In the genomic region with DNA sequence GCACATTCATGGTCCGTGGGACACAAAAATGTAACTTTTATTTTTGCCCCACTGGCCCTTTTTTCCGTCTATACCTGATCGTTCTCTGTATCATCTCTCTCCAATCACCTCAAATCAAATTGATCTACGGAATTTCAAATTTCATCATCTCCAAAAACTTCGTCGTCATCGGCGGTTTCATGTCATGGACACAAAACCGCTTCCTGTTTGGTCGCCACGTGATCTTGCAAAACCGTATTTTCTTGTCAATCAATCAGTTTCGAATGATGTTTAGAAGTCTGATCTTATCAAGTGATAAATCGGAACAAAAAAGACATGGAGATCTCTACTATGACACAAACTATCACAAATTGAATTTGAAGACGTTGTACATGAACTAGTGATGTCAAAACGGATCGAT, we compare ENCODE assay signal across 3 worm cellular contexts.
A peak's percentile ranks its signal among the peaks of the same experiment; 100 is the strongest.
TF ChIP-seq lines count a peak whose summit lies in the region.

No protein-coding gene starts in this region.

TF ChIP-seq in whole organism, L1 larva, 84 proteins besides CTCF, POLR2A, EP300 and RAD21 (continued from another document):
- TF ChIP-seq skn-1 (tag; optimal IDR thresholded peaks at IDR 0.05; lab: Kevin White, UChicago) (no peak), mdl-1 (tag; optimal IDR thresholded peaks at IDR 0.05; lab: Kevin White, UChicago) (peak in 1 of 2 experiments; percentile 75), grh-1 (GFP tag; IDR thresholded peaks at IDR 0.05; lab: Robert Waterston, UW) (peak; percentile 73), pax-3 (tag; optimal IDR thresholded peaks at IDR 0.05; lab: Kevin White, UChicago) (no peak), alr-1 (tag; optimal IDR thresholded peaks at IDR 0.05; lab: Kevin White, UChicago; ENCODE audit: borderline replicate concordance) (no peak), nhr-90 (tag; optimal IDR thresholded peaks at IDR 0.05; lab: Kevin White, UChicago; ENCODE audit: poor library complexity) (peak; percentile 74), nhr-85 (tag; lab: Kevin White, UChicago) (peak; percentile 98), nhr-237 (tag; optimal IDR thresholded peaks at IDR 0.05; lab: Kevin White, UChicago) (no peak), nhr-71 (tag; optimal IDR thresholded peaks at IDR 0.05; lab: Kevin White, UChicago) (peak; percentile 84), sox-4 (tag; optimal IDR thresholded peaks at IDR 0.05; lab: Kevin White, UChicago) (no peak), C16A3.4 (tag; optimal IDR thresholded peaks at IDR 0.05; lab: Kevin White, UChicago) (no peak), egl-13 (tag; optimal IDR thresholded peaks at IDR 0.05; lab: Kevin White, UChicago) (no peak), nhr-28 (tag; optimal IDR thresholded peaks at IDR 0.05; lab: Kevin White, UChicago) (no peak), hlh-17 (GFP tag; optimal IDR thresholded peaks at IDR 0.05; lab: Kevin White, UChicago; ENCODE audit: borderline replicate concordance) (no peak), blmp-1 (tag; optimal IDR thresholded peaks at IDR 0.05; lab: Kevin White, UChicago) (peak; percentile 79), lsy-2 (tag; optimal IDR thresholded peaks at IDR 0.05; lab: Kevin White, UChicago) (peak in 1 of 2 experiments; percentile 28), nhr-20 (tag; optimal IDR thresholded peaks at IDR 0.05; lab: Kevin White, UChicago) (peak; percentile 96)

TF ChIP-seq in whole organism, L3 larva, 47 proteins besides CTCF, POLR2A, EP300 and RAD21 (continued from another document):
- TF ChIP-seq unc-39 (tag; optimal IDR thresholded peaks at IDR 0.05; lab: Kevin White, UChicago) (no peak), unc-62 (GFP tag; optimal IDR thresholded peaks at IDR 0.05; lab: Kevin White, UChicago) (peak; percentile 46), nhr-67 (tag; optimal IDR thresholded peaks at IDR 0.05; lab: Kevin White, UChicago) (no peak), egl-5 (tag; optimal IDR thresholded peaks at IDR 0.05; lab: Kevin White, UChicago) (no peak), snpc-4 (tag; optimal IDR thresholded peaks at IDR 0.05; lab: Kevin White, UChicago) (no peak), nhr-43 (tag; optimal IDR thresholded peaks at IDR 0.05; lab: Kevin White, UChicago; ENCODE audit: poor library complexity, severe bottlenecking) (peak; percentile 98), ceh-9 (tag; optimal IDR thresholded peaks at IDR 0.05; lab: Kevin White, UChicago) (no peak), nhr-76 (tag; optimal IDR thresholded peaks at IDR 0.05; lab: Kevin White, UChicago) (no peak), nhr-11 (tag; optimal IDR thresholded peaks at IDR 0.05; lab: Kevin White, UChicago) (no peak), tbx-2 (tag; optimal IDR thresholded peaks at IDR 0.05; lab: Kevin White, UChicago) (no peak), hmg-11 (tag; optimal IDR thresholded peaks at IDR 0.05; lab: Kevin White, UChicago) (no peak), ceh-16 (tag; optimal IDR thresholded peaks at IDR 0.05; lab: Kevin White, UChicago) (no peak), lin-15B (tag; optimal IDR thresholded peaks at IDR 0.05; lab: Kevin White, UChicago) (no peak), nhr-23 (tag; optimal IDR thresholded peaks at IDR 0.05; lab: Kevin White, UChicago) (peak; percentile 98), nhr-12 (tag; optimal IDR thresholded peaks at IDR 0.05; lab: Kevin White, UChicago) (no peak), ceh-28 (tag; optimal IDR thresholded peaks at IDR 0.05; lab: Kevin White, UChicago) (no peak), aly-2 (tag; optimal IDR thresholded peaks at IDR 0.05; lab: Kevin White, UChicago) (no peak), sea-2 (GFP tag; optimal IDR thresholded peaks at IDR 0.05; lab: Kevin White, UChicago) (no peak), ztf-11 (tag; optimal IDR thresholded peaks at IDR 0.05; lab: Kevin White, UChicago) (no peak), ZK546.5 (tag; optimal IDR thresholded peaks at IDR 0.05; lab: Kevin White, UChicago) (no peak), ztf-4 (tag; optimal IDR thresholded peaks at IDR 0.05; lab: Kevin White, UChicago) (no peak), jun-1 (tag; optimal IDR thresholded peaks at IDR 0.05; lab: Kevin White, UChicago) (no peak), daf-12 (tag; optimal IDR thresholded peaks at IDR 0.05; lab: Kevin White, UChicago) (no peak), R02D3.7 (tag; optimal IDR thresholded peaks at IDR 0.05; lab: Kevin White, UChicago) (peak; percentile 19), elt-3 (tag; optimal IDR thresholded peaks at IDR 0.05; lab: Kevin White, UChicago) (peak in 2 of 3 experiments; percentile 81 to 87), lin-39 (tag; optimal IDR thresholded peaks at IDR 0.05; lab: Kevin White, UChicago) (no peak)
TF ChIP-seq in whole organism, L3 larva: peak in this region for 8.

TF ChIP-seq in whole organism, L4 larva, 104 proteins besides CTCF, POLR2A, EP300 and RAD21 (continued from another document):
- TF ChIP-seq nhr-28 (tag; optimal IDR thresholded peaks at IDR 0.05; lab: Kevin White, UChicago), result peak; percentile 90
- no peak for TF ChIP-seq ztf-11 (tag; optimal IDR thresholded peaks at IDR 0.05; lab: Kevin White, UChicago)
- no peak for TF ChIP-seq ZK546.5 (tag; optimal IDR thresholded peaks at IDR 0.05; lab: Kevin White, UChicago)
- TF ChIP-seq aha-1 (tag; lab: Kevin White, UChicago), result peak; percentile 66
- TF ChIP-seq unc-62 (GFP tag; optimal IDR thresholded peaks at IDR 0.05 in 1 of 2; lab: Kevin White, UChicago), result peak in 1 of 2 experiments; percentile 97
- no peak for TF ChIP-seq unc-62 (tag; optimal IDR thresholded peaks at IDR 0.05; lab: Kevin White, UChicago)
- no peak for TF ChIP-seq ceh-44 (GFP tag; IDR thresholded peaks at IDR 0.05; lab: Robert Waterston, UW)
- peak; percentile 41 for TF ChIP-seq nhr-76 (tag; optimal IDR thresholded peaks at IDR 0.05; lab: Kevin White, UChicago)
- peak in 1 of 2 experiments; percentile 86 for TF ChIP-seq hif-1 (tag; optimal IDR thresholded peaks at IDR 0.05; lab: Kevin White, UChicago)
- TF ChIP-seq mxl-3 (GFP tag; optimal IDR thresholded peaks at IDR 0.05; lab: Kevin White, UChicago), result peak; percentile 68
- TF ChIP-seq nhr-6 (tag; optimal IDR thresholded peaks at IDR 0.05; lab: Kevin White, UChicago), result no peak
TF ChIP-seq in whole organism, L4 larva: peak in this region for 15.
